Worm (Caenorhabditis elegans) whole organism, young adult: Measurements from ENCODE around the gene Y4C6B.7.
A peak's percentile ranks its signal among the peaks of the same experiment; 100 is the strongest.

ENCODE experiments used
- B0019.2 ChIP-seq: fragments of 200-800 bp; sonication (Bioruptor generic); conservative IDR thresholded peaks from 2 replicates; pipeline ENCODE4 v1.3.6; 2022; ENCODE audit warnings: missing genetic modification reagents, missing genetic modification characterization, missing compliant biosample characterization
- C06A6.2 ChIP-seq: fragments of 200-800 bp; sonication (Bioruptor generic); conservative IDR thresholded peaks from 2 replicates; pipeline ENCODE4 v1.3.6; 2022; ENCODE audit warnings: missing genetic modification characterization, missing compliant biosample characterization
- C17E4.6 ChIP-seq: fragments of 200-800 bp; sonication (Bioruptor generic); IDR thresholded peaks from 2 replicates; pipeline ENCODE4 v1.3.6; 2022; ENCODE audit warnings: missing genetic modification reagents, missing genetic modification characterization, missing compliant biosample characterization
- F49E8.2 ChIP-seq: sonication (generic microtip); optimal IDR thresholded peaks from 3 replicates; lab custom pipeline; 2017; ENCODE audit warnings: missing genetic modification characterization, mild to moderate bottlenecking, missing compliant biosample characterization, antibody characterized with exemption, moderate library complexity; ENCODE audit not compliant: insufficient read depth
- F52B5.7 ChIP-seq: sonication (generic microtip); optimal IDR thresholded peaks from 2 replicates; lab custom pipeline; 2016; ENCODE audit warnings: mild to moderate bottlenecking, missing genetic modification characterization, missing compliant biosample characterization
- F55B11.4 ChIP-seq: sonication (generic microtip); optimal IDR thresholded peaks from 2 replicates; lab custom pipeline; 2016; ENCODE audit warnings: missing compliant biosample characterization, missing genetic modification characterization, borderline replicate concordance; ENCODE audit not compliant: insufficient read depth
- K11D2.4 ChIP-seq: fragments of 200-800 bp; sonication (Bioruptor generic); IDR thresholded peaks from 2 replicates; pipeline ENCODE4 v1.3.6; 2022; ENCODE audit warnings: missing genetic modification reagents, missing genetic modification characterization, missing compliant biosample characterization
- T07F8.4 ChIP-seq: sonication (generic microtip); optimal IDR thresholded peaks from 2 replicates; lab custom pipeline; 2016; ENCODE audit warnings: mild to moderate bottlenecking, missing genetic modification characterization, moderate library complexity, missing compliant biosample characterization
- Y53G8AR.9 ChIP-seq: fragments of 200-800 bp; sonication (Bioruptor generic); conservative IDR thresholded peaks from 2 replicates; pipeline ENCODE4 v1.3.6; 2022; ENCODE audit warnings: missing genetic modification reagents, missing genetic modification characterization, missing compliant biosample characterization
- Y67H2A.10 ChIP-seq: fragments of 200-800 bp; sonication (Bioruptor generic); conservative IDR thresholded peaks from 2 replicates; pipeline ENCODE4 v1.3.6; 2022; ENCODE audit warnings: missing genetic modification reagents, missing genetic modification characterization, missing compliant biosample characterization
- Y95B8A.8 ChIP-seq: fragments of 200-800 bp; sonication (Bioruptor generic); IDR thresholded peaks from 2 replicates; pipeline ENCODE4 v1.3.6; 2022; ENCODE audit warnings: missing genetic modification reagents, missing genetic modification characterization, missing compliant biosample characterization
- ZK185.1 ChIP-seq: sonication (generic microtip); optimal IDR thresholded peaks from 2 replicates; lab custom pipeline; 2016; ENCODE audit warnings: mild to moderate bottlenecking, missing genetic modification characterization, missing compliant biosample characterization; ENCODE audit not compliant: poor library complexity, severe bottlenecking
- akir-1 ChIP-seq: fragments of 200-800 bp; sonication (Bioruptor generic); optimal IDR thresholded peaks from 2 replicates; lab custom pipeline; 2018; ENCODE audit warnings: mild to moderate bottlenecking, missing genetic modification characterization, moderate library complexity, missing compliant biosample characterization
- aptf-2 ChIP-seq: fragments of 200-800 bp; sonication (Bioruptor generic); conservative IDR thresholded peaks from 2 replicates; pipeline ENCODE4 v1.3.6; 2022; ENCODE audit warnings: missing genetic modification reagents, missing genetic modification characterization, missing compliant biosample characterization
- athp-1 ChIP-seq: sonication (generic microtip); optimal IDR thresholded peaks from 2 replicates; lab custom pipeline; 2017; ENCODE audit warnings: mild to moderate bottlenecking, missing genetic modification characterization, missing compliant biosample characterization
- attf-3 ChIP-seq: fragments of 200-800 bp; sonication (Bioruptor generic); conservative IDR thresholded peaks from 2 replicates; pipeline ENCODE4 v1.3.6; 2022; ENCODE audit warnings: missing genetic modification reagents, missing genetic modification characterization, missing compliant biosample characterization
- ceh-100 ChIP-seq: fragments of 200-800 bp; sonication (Bioruptor generic); IDR thresholded peaks from 2 replicates; pipeline ENCODE4 v1.3.6; 2022; ENCODE audit warnings: missing genetic modification reagents, missing genetic modification characterization, missing compliant biosample characterization
- ceh-91 ChIP-seq: fragments of 200-800 bp; sonication (Bioruptor generic); IDR thresholded peaks from 2 replicates; pipeline ENCODE4 v1.3.6; 2022; ENCODE audit warnings: missing genetic modification reagents, missing genetic modification characterization, missing compliant biosample characterization
- chd-7 ChIP-seq: sonication (generic microtip); optimal IDR thresholded peaks from 2 replicates; lab custom pipeline; 2016; ENCODE audit warnings: mild to moderate bottlenecking, missing genetic modification characterization, moderate library complexity, missing compliant biosample characterization
- die-1 ChIP-seq: sonication (generic microtip); optimal IDR thresholded peaks from 2 replicates; lab custom pipeline; 2016; ENCODE audit warnings: missing genotype, mild to moderate bottlenecking, missing genetic modification characterization, missing compliant biosample characterization
- dpl-1 ChIP-seq: fragments of 150-350 bp; optimal IDR thresholded peaks from 2 replicates; lab custom pipeline; 2014; ENCODE audit warnings: missing biosample characterization, missing genetic modification reagents, missing genetic modification characterization
- efl-1 ChIP-seq: fragments of 150-350 bp; optimal IDR thresholded peaks from 2 replicates; lab custom pipeline; 2014; ENCODE audit warnings: missing biosample characterization, missing genetic modification reagents, missing genetic modification characterization
- fkh-3 ChIP-seq: sonication (generic microtip); optimal IDR thresholded peaks from 2 replicates; lab custom pipeline; 2016; ENCODE audit warnings: mild to moderate bottlenecking, missing genetic modification characterization, missing compliant biosample characterization
- him-1 ChIP-seq: sonication (generic microtip); optimal IDR thresholded peaks from 2 replicates; lab custom pipeline; 2016; ENCODE audit warnings: missing genotype, missing genetic modification reagents, missing genetic modification characterization, missing compliant biosample characterization
- hlh-26 ChIP-seq: fragments of 200-800 bp; sonication (Bioruptor generic); conservative IDR thresholded peaks from 2 replicates; pipeline ENCODE4 v1.3.6; 2022; ENCODE audit warnings: missing genetic modification reagents, missing genetic modification characterization, missing compliant biosample characterization
- lag-1 ChIP-seq: fragments of 200-800 bp; sonication (Bioruptor generic); IDR thresholded peaks from 2 replicates; pipeline ENCODE4 v1.3.6; 2022; ENCODE audit warnings: missing genetic modification reagents, missing genetic modification characterization, missing compliant biosample characterization
- lin-26 ChIP-seq: fragments of 200-800 bp; sonication (Bioruptor generic); IDR thresholded peaks from 2 replicates; pipeline ENCODE4 v1.3.6; 2022; ENCODE audit warnings: missing genetic modification reagents, missing genetic modification characterization, missing compliant biosample characterization
- lin-35 ChIP-seq, 3 experiments: fragments of 150-350 bp in 2 of 3; sonication (generic microtip) in 1 of 3; optimal IDR thresholded peaks; 2 replicates each; lab custom pipeline; 2014 to 2018; ENCODE audit warnings: missing biosample characterization in 3 of 3, missing genetic modification characterization in 3 of 3, missing genetic modification reagents in 3 of 3
- lin-54 ChIP-seq: fragments of 200-800 bp; sonication (Bioruptor generic); optimal IDR thresholded peaks from 2 replicates; lab custom pipeline; 2018; ENCODE audit warnings: mild to moderate bottlenecking, missing genetic modification characterization, missing compliant biosample characterization
- lir-1 ChIP-seq: fragments of 200-800 bp; sonication (Bioruptor generic); conservative IDR thresholded peaks from 2 replicates; pipeline ENCODE4 v1.3.6; 2022; ENCODE audit warnings: missing genetic modification reagents, missing genetic modification characterization, missing compliant biosample characterization
- lsl-1 ChIP-seq: fragments of 200-800 bp; sonication (Bioruptor generic); optimal IDR thresholded peaks from 2 replicates; lab custom pipeline; 2018; ENCODE audit warnings: mild to moderate bottlenecking, missing genetic modification characterization, moderate library complexity, missing compliant biosample characterization
- lsy-27 ChIP-seq: sonication (generic microtip); optimal IDR thresholded peaks from 2 replicates; lab custom pipeline; 2017; ENCODE audit warnings: missing genetic modification characterization, mild to moderate bottlenecking, missing compliant biosample characterization, antibody characterized with exemption, missing genotype, borderline replicate concordance; ENCODE audit not compliant: insufficient read depth
- madf-10 ChIP-seq: sonication (generic microtip); optimal IDR thresholded peaks from 2 replicates; lab custom pipeline; 2016; ENCODE audit warnings: mild to moderate bottlenecking, missing genetic modification characterization, missing compliant biosample characterization
- madf-6 ChIP-seq: fragments of 200-800 bp; sonication (Bioruptor generic); IDR thresholded peaks from 2 replicates; pipeline ENCODE4 v1.3.6; 2022; ENCODE audit warnings: missing genetic modification reagents, missing genetic modification characterization, missing compliant biosample characterization
- madf-8 ChIP-seq: fragments of 200-800 bp; sonication (Bioruptor generic); conservative IDR thresholded peaks from 2 replicates; pipeline ENCODE4 v1.3.6; 2022; ENCODE audit warnings: missing genetic modification reagents, missing genetic modification characterization, missing compliant biosample characterization
- mel-28 ChIP-seq: sonication (generic microtip); optimal IDR thresholded peaks from 2 replicates; lab custom pipeline; 2016; ENCODE audit warnings: borderline replicate concordance, mild to moderate bottlenecking, missing genetic modification characterization, missing compliant biosample characterization
- mes-4 ChIP-seq: sonication (generic microtip); optimal IDR thresholded peaks from 2 replicates; lab custom pipeline; 2016; ENCODE audit warnings: missing genotype, missing genetic modification characterization, missing compliant biosample characterization
- mxl-1 ChIP-seq: sonication (generic microtip); optimal IDR thresholded peaks from 2 replicates; lab custom pipeline; 2016; ENCODE audit warnings: missing genetic modification characterization, missing compliant biosample characterization
- nhr-120 ChIP-seq: fragments of 200-800 bp; sonication (Bioruptor generic); IDR thresholded peaks from 2 replicates; pipeline ENCODE4 v1.3.6; 2022; ENCODE audit warnings: missing genetic modification characterization, missing compliant biosample characterization
- pha-4 ChIP-seq: fragments of 150-350 bp; sonication (generic microtip); optimal IDR thresholded peaks from 2 replicates; lab custom pipeline; 2014; ENCODE audit warnings: missing biosample characterization, missing genetic modification reagents, missing genetic modification characterization
- rcor-1 ChIP-seq: fragments of 200-800 bp; sonication (Bioruptor generic); IDR thresholded peaks from 2 replicates; pipeline ENCODE4 v1.3.6; 2022; ENCODE audit warnings: missing genetic modification reagents, missing genetic modification characterization, missing compliant biosample characterization
- rec-8 ChIP-seq, 2 experiments: sonication (generic microtip); optimal IDR thresholded peaks; 2 replicates each; lab custom pipeline; 2016; ENCODE audit warnings: mild to moderate bottlenecking in 2 of 2, missing genetic modification characterization in 2 of 2, missing genetic modification reagents in 2 of 2, missing genotype in 2 of 2, missing biosample characterization in 1 of 2, missing compliant biosample characterization in 1 of 2, moderate library complexity in 1 of 2
- sea-2 ChIP-seq: fragments of 200-800 bp; sonication (Bioruptor generic); IDR thresholded peaks from 2 replicates; pipeline ENCODE4 v1.3.6; 2022; ENCODE audit warnings: missing genetic modification characterization, missing compliant biosample characterization
- snpc-4 ChIP-seq, 5 experiments: fragments of 150-350 bp in 1 of 5; sonication (generic microtip) in 4 of 5; optimal IDR thresholded peaks; 2 replicates each; lab custom pipeline; 2014 to 2018; ENCODE audit warnings: missing genetic modification characterization in 5 of 5, missing biosample characterization in 3 of 5, antibody characterized with exemption in 2 of 5, mild to moderate bottlenecking in 2 of 5, missing compliant biosample characterization in 2 of 5, missing genotype in 2 of 5, moderate library complexity in 2 of 5, missing genetic modification reagents in 1 of 5
- somi-1 ChIP-seq: fragments of 200-800 bp; sonication (Bioruptor generic); optimal IDR thresholded peaks from 2 replicates; lab custom pipeline; 2018; ENCODE audit warnings: mild to moderate bottlenecking, missing genetic modification characterization, missing compliant biosample characterization
- xnd-1 ChIP-seq: sonication (generic microtip); optimal IDR thresholded peaks from 2 replicates; lab custom pipeline; 2016; ENCODE audit warnings: missing genotype, missing genetic modification reagents, missing genetic modification characterization, missing compliant biosample characterization
- ztf-26 ChIP-seq: sonication (generic microtip); optimal IDR thresholded peaks from 2 replicates; lab custom pipeline; 2017; ENCODE audit warnings: missing genetic modification characterization, missing compliant biosample characterization
- ztf-28 ChIP-seq: fragments of 200-800 bp; sonication (Bioruptor generic); IDR thresholded peaks from 2 replicates; pipeline ENCODE4 v1.3.6; 2022; ENCODE audit warnings: missing genetic modification reagents, missing genetic modification characterization, missing compliant biosample characterization

Gene Y4C6B.7

DNA sequence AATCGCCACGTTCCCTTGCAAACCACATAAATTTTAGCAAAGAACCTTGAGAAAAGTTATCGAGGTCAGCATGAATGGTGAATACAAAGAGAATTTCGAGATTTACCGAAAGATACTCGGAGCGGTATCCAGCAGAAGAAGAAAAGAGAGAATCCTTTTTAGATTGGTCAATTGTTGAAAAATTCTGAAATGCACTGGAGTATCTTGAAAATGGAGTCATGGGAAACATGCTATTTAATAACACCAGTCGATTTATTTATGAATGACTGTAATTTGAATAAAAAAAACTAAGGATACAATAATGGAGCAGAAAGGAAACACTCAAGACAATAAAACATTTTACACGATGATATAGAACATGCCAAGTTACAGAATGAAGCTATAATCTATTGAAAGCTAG is 36.7 kb upstream of the Y4C6B.7 start (continued):
- TF ChIP-seq fkh-3 (tag; lab: Kevin White, UChicago): no peak
- TF ChIP-seq Y67H2A.10: no peak
- no peak for TF ChIP-seq him-1 (tag; lab: Kevin White, UChicago)
- no peak for TF ChIP-seq madf-8 (GFP tag; lab: Robert Waterston, UW)
- no peak for TF ChIP-seq lin-35 (GFP tag; optimal IDR thresholded peaks at IDR 0.05; lab: Kevin White, UChicago)
- TF ChIP-seq hlh-26 (GFP tag; lab: Robert Waterston, UW): no peak
- TF ChIP-seq mel-28 (tag; lab: Kevin White, UChicago): no peak
- no peak for TF ChIP-seq lir-1
- peak; percentile 19 for TF ChIP-seq xnd-1 (tag; lab: Kevin White, UChicago)
- TF ChIP-seq somi-1 (GFP tag; lab: Kevin White, UChicago): no peak
- TF ChIP-seq pha-4 (tag; lab: Kevin White, UChicago): no peak
- no peak for TF ChIP-seq ceh-91 (GFP tag; lab: Robert Waterston, UW)
- TF ChIP-seq B0019.2 (GFP tag; lab: Robert Waterston, UW): no peak
- peak; percentile 32 for TF ChIP-seq lsl-1 (GFP tag; lab: Kevin White, UChicago)
- no peak for TF ChIP-seq die-1 (tag; lab: Kevin White, UChicago)
- no peak for TF ChIP-seq attf-3 (GFP tag; lab: Robert Waterston, UW)
- peak; percentile 64; the same call in 1 of the 2 replicates for TF ChIP-seq madf-6 (GFP tag; lab: Robert Waterston, UW)
- TF ChIP-seq K11D2.4 (GFP tag; lab: Robert Waterston, UW): no peak
- peak; percentile 57 for TF ChIP-seq lin-54 (GFP tag; lab: Kevin White, UChicago)
- TF ChIP-seq Y95B8A.8: no peak
- no peak for TF ChIP-seq madf-10 (tag; lab: Kevin White, UChicago)
- no peak for TF ChIP-seq T07F8.4 (tag; lab: Kevin White, UChicago)
- no peak for TF ChIP-seq athp-1 (tag; lab: Kevin White, UChicago)
- TF ChIP-seq sea-2 (GFP tag; lab: Robert Waterston, UW): no peak
- TF ChIP-seq ztf-28 (GFP tag; lab: Robert Waterston, UW): no peak
- peak; percentile 73 for TF ChIP-seq Y53G8AR.9 (GFP tag; lab: Robert Waterston, UW)
- no peak for TF ChIP-seq nhr-120 (GFP tag; lab: Robert Waterston, UW)
- TF ChIP-seq C17E4.6 (GFP tag; lab: Robert Waterston, UW): no peak
- peak; percentile 14; the same call in 1 of the 2 replicates for TF ChIP-seq ceh-100 (GFP tag; lab: Robert Waterston, UW)
- no peak for TF ChIP-seq lin-26 (GFP tag; lab: Robert Waterston, UW)
- TF ChIP-seq rcor-1 (GFP tag; lab: Robert Waterston, UW): no peak
- no peak for TF ChIP-seq efl-1 (GFP tag; lab: Kevin White, UChicago)
- TF ChIP-seq chd-7 (tag; lab: Kevin White, UChicago): peak; percentile 15
- TF ChIP-seq rec-8 (tag; optimal IDR thresholded peaks at IDR 0.05; lab: Kevin White, UChicago): no peak
- no peak for TF ChIP-seq lsy-27
- no peak for TF ChIP-seq mes-4 (tag; lab: Kevin White, UChicago)
- TF ChIP-seq F52B5.7 (tag; lab: Kevin White, UChicago): no peak
- no peak for TF ChIP-seq ztf-26
- no peak for TF ChIP-seq ZK185.1 (tag; lab: Kevin White, UChicago)
- TF ChIP-seq F55B11.4 (tag; lab: Kevin White, UChicago): no peak
- TF ChIP-seq C06A6.2: no peak
- TF ChIP-seq mxl-1: no peak
- TF ChIP-seq dpl-1 (GFP tag; lab: Kevin White, UChicago): no peak
- TF ChIP-seq snpc-4 (GFP tag; optimal IDR thresholded peaks at IDR 0.05; lab: Kevin White, UChicago): peak; percentile 18
- TF ChIP-seq snpc-4 (tag; optimal IDR thresholded peaks at IDR 0.05; lab: Kevin White, UChicago): peak in 3 of 4 experiments; percentile 6 to 85 (median 42)
- TF ChIP-seq akir-1 (GFP tag; lab: Kevin White, UChicago): no peak
- TF ChIP-seq aptf-2: no peak
- peak; percentile 48 for TF ChIP-seq F49E8.2 (tag; lab: Kevin White, UChicago)
- TF ChIP-seq lag-1: no peak
